Worm (Caenorhabditis elegans): ENCODE results near the gene srz-10.

srz-10 gene

ce11 chrV:15322653-15323052, 13.8 kb upstream of the srz-10 start, which contains the start of gene nhr-247:
nhr-247 (plus strand) TSS chrV:15322982.
- peak; percentile 73 for TF ChIP-seq elt-2 (tag; optimal IDR thresholded peaks at IDR 0.05)

ce11 chrV:15318638-15319037, 9.7 kb upstream of the srz-10 start, which contains the start of gene nhr-291:
nhr-291 (plus strand) TSS chrV:15318961.
- TF ChIP-seq snpc-4 (tag; optimal IDR thresholded peaks at IDR 0.05) (no peak), nhr-71 (tag; optimal IDR thresholded peaks at IDR 0.05) (no peak), pax-3 (tag; optimal IDR thresholded peaks at IDR 0.05) (peak; percentile 77), C16A3.4 (tag; optimal IDR thresholded peaks at IDR 0.05) (no peak), jun-1 (tag; optimal IDR thresholded peaks at IDR 0.05) (peak; percentile 65), elt-2 (tag; optimal IDR thresholded peaks at IDR 0.05) (peak; percentile 99), Y116A8C.19 (tag; optimal IDR thresholded peaks at IDR 0.05; ENCODE audit: borderline replicate concordance) (no peak), lin-35 (GFP tag; optimal IDR thresholded peaks at IDR 0.05) (peak in 1 of 2 experiments; percentile 45), unc-130 (tag; optimal IDR thresholded peaks at IDR 0.05) (no peak), nhr-20 (tag; optimal IDR thresholded peaks at IDR 0.05) (peak; percentile 38), ets-5 (GFP tag; IDR thresholded peaks at IDR 0.05) (no peak), pag-3 (tag; optimal IDR thresholded peaks at IDR 0.05; ENCODE audit: borderline replicate concordance, insufficient read depth) (no peak), efl-1 (optimal IDR thresholded peaks at IDR 0.05) (no peak), efl-1 (GFP tag; optimal IDR thresholded peaks at IDR 0.05 in 1 of 2) (peak in 1 of 2 experiments; percentile 14), pqm-1 (tag; optimal IDR thresholded peaks at IDR 0.05) (peak; percentile 55), ztf-11 (tag; optimal IDR thresholded peaks at IDR 0.05) (no peak)

- no peak for TF ChIP-seq ceh-90 (tag; optimal IDR thresholded peaks at IDR 0.05)
- peak; percentile 11 for TF ChIP-seq elt-2 (tag; optimal IDR thresholded peaks at IDR 0.05)
Observed at ce11 chrV:15315827-15316527, 7.1 kb upstream of the srz-10 start, which contains the start of the genes srt-22 and nhr-246. srt-22 (minus strand) TSS chrV:15315927. nhr-246 (plus strand) TSS chrV:15316477.

ce11 chrV:15313529-15313928, 4.6 kb upstream of the srz-10 start:
- no peak for TF ChIP-seq snu-23 (GFP tag; optimal IDR thresholded peaks at IDR 0.05)
- no peak for TF ChIP-seq lin-15B (tag; optimal IDR thresholded peaks at IDR 0.05)
- no peak for TF ChIP-seq unc-86 (tag; optimal IDR thresholded peaks at IDR 0.05)
- no peak for TF ChIP-seq unc-62 (GFP tag; optimal IDR thresholded peaks at IDR 0.05)
- TF ChIP-seq ets-5 (GFP tag; IDR thresholded peaks at IDR 0.05): no peak
- TF ChIP-seq elt-2 (tag; optimal IDR thresholded peaks at IDR 0.05): no peak
- no peak for TF ChIP-seq ztf-4 (tag; optimal IDR thresholded peaks at IDR 0.05)

- TF ChIP-seq hlh-4 (tag; optimal IDR thresholded peaks at IDR 0.05): no peak
Observed at ce11 chrV:15310780-15311179, 1.9 kb upstream of the srz-10 start, which contains the start of gene irld-62. irld-62 (plus strand) TSS chrV:15311080.

- TF ChIP-seq lin-15B (tag; optimal IDR thresholded peaks at IDR 0.05): no peak
- TF ChIP-seq pax-3 (tag; optimal IDR thresholded peaks at IDR 0.05): peak; percentile 66
Observed at ce11 chrV:15306745-15307144, 2.2 kb downstream of the srz-10 start, which contains the start of gene T26H8.4. T26H8.4 (minus strand) TSS chrV:15306845.

ce11 chrV:15305502-15305901, 3.4 kb downstream of the srz-10 start, which contains the start of gene T26H8.5:
T26H8.5 (minus strand) TSS chrV:15305602.
- TF ChIP-seq C34B4.2 (tag; optimal IDR thresholded peaks at IDR 0.05): no peak
- peak; percentile 46 for TF ChIP-seq pax-3 (tag; optimal IDR thresholded peaks at IDR 0.05)
- no peak for TF ChIP-seq fkh-8 (tag; optimal IDR thresholded peaks at IDR 0.05)
- TF ChIP-seq lin-35 (GFP tag; optimal IDR thresholded peaks at IDR 0.05): no peak
- TF ChIP-seq Y116A8C.19 (tag; optimal IDR thresholded peaks at IDR 0.05; ENCODE audit: borderline replicate concordance): no peak

ce11 chrV:15303625-15304024, 5.3 kb downstream of the srz-10 start, which contains the start of gene srx-48:
srx-48 (minus strand) TSS chrV:15303725.
- TF ChIP-seq hlh-4 (tag; optimal IDR thresholded peaks at IDR 0.05) (no peak), pax-3 (tag; optimal IDR thresholded peaks at IDR 0.05) (peak; percentile 67)

Measured in whole organism, L1 larva.